Fruit fly (Drosophila melanogaster) whole organism, wandering third instar larva: ENCODE measurements around the gene CG5255.

Source experiments
- CG32264 ChIP-seq: fragments of 200-800 bp; sonication (Bioruptor generic); optimal IDR thresholded peaks from 2 replicates; lab custom pipeline; 2016; ENCODE audit warnings: missing biosample characterization, missing genetic modification characterization
- CrebA ChIP-seq: fragments of 200-800 bp; sonication (Bioruptor generic); optimal IDR thresholded peaks from 2 replicates; lab custom pipeline; 2016; ENCODE audit warnings: missing biosample characterization, mild to moderate bottlenecking, missing genetic modification characterization, borderline replicate concordance
- Dfd ChIP-seq: fragments of >200 bp; optimal IDR thresholded peaks from 2 replicates; lab custom pipeline; 2017; ENCODE audit warnings: missing biosample characterization, missing genetic modification characterization
- OdsH ChIP-seq: fragments of 200-800 bp; sonication (Bioruptor generic); optimal IDR thresholded peaks from 2 replicates; lab custom pipeline; 2016; ENCODE audit warnings: missing biosample characterization, mild to moderate bottlenecking, missing genetic modification characterization
- dsf ChIP-seq: sonication (Bioruptor generic); optimal IDR thresholded peaks from 2 replicates; lab custom pipeline; 2016; ENCODE audit warnings: missing biosample characterization, missing genetic modification characterization, borderline replicate concordance
- jim ChIP-seq: fragments of 175-275, 200-325 bp; sonication (Bioruptor generic); optimal IDR thresholded peaks from 2 replicates; lab custom pipeline; 2016; ENCODE audit warnings: missing biosample characterization, mild to moderate bottlenecking, missing genetic modification characterization
- psq ChIP-seq: fragments of 200-800 bp; sonication (Bioruptor generic); optimal IDR thresholded peaks from 3 replicates; lab custom pipeline; 2017; ENCODE audit warnings: missing biosample characterization, mild to moderate bottlenecking, missing genetic modification characterization, moderate library complexity

dm6 chr3R:17125339-17126044 lies 12.2 kb upstream of the CG5255 start, which contains the start of gene cher:
- TF ChIP-seq dsf (GFP tag; lab: Kevin White, UChicago) (no peak), CG32264 (GFP tag; lab: Kevin White, UChicago) (no peak), OdsH (GFP tag; lab: Kevin White, UChicago) (no peak), jim (no peak), psq (no peak), Dfd (GFP tag; lab: Kevin White, UChicago) (no peak), CrebA (GFP tag; lab: Kevin White, UChicago) (no peak)
